Fruit fly (Drosophila melanogaster): ENCODE data around the gene GCS1.

Gene GCS1

dm6 chrX:11379139-11379538, 31.3 kb upstream of the GCS1 start (continued):
- TF ChIP-seq Jarid2 (GFP tag; optimal IDR thresholded peaks at IDR 0.05) (no peak), CG3407 (GFP tag; optimal IDR thresholded peaks at IDR 0.05) (no peak), CG7372 (GFP tag; IDR thresholded peaks at IDR 0.05) (peak; percentile 46; the same call in 1 of the 2 replicates), btn (GFP tag; optimal IDR thresholded peaks at IDR 0.05) (no peak), da (GFP tag; optimal IDR thresholded peaks at IDR 0.05) (no peak), CG11247 (GFP tag; IDR thresholded peaks at IDR 0.05) (no peak), tap (tag; optimal IDR thresholded peaks at IDR 0.05) (peak; percentile 57), ci (GFP tag; IDR thresholded peaks at IDR 0.05) (peak; percentile 73), CG10321 (GFP tag; IDR thresholded peaks at IDR 0.05) (peak; percentile 33; the same call in 1 of the 2 replicates), CG14710 (tag; optimal IDR thresholded peaks at IDR 0.05) (no peak), maf-S (GFP tag; optimal IDR thresholded peaks at IDR 0.05) (no peak), kay (GFP tag; optimal IDR thresholded peaks at IDR 0.05) (no peak), CG33213 (GFP tag; optimal IDR thresholded peaks at IDR 0.05) (no peak), peb (GFP tag; IDR thresholded peaks at IDR 0.05) (peak; percentile 19; the same call in 1 of the 2 replicates), CG13123 (GFP tag; optimal IDR thresholded peaks at IDR 0.05) (no peak), Pdp1 (GFP tag; optimal IDR thresholded peaks at IDR 0.05) (peak in 1 of 2 experiments; percentile 41), tup (GFP tag; optimal IDR thresholded peaks at IDR 0.05) (no peak), HmgD (GFP tag; optimal IDR thresholded peaks at IDR 0.05) (no peak), abd-A (tag; optimal IDR thresholded peaks at IDR 0.05) (no peak), phol (tag; optimal IDR thresholded peaks at IDR 0.05) (peak; percentile 24), vfl (GFP tag; optimal IDR thresholded peaks at IDR 0.05) (no peak), gcm2 (GFP tag; optimal IDR thresholded peaks at IDR 0.05) (no peak), Dfd (GFP tag; optimal IDR thresholded peaks at IDR 0.05) (no peak), CG6854 (GFP tag; optimal IDR thresholded peaks at IDR 0.05) (no peak), Dek (tag; optimal IDR thresholded peaks at IDR 0.05) (peak; percentile 7), CG7271 (tag; optimal IDR thresholded peaks at IDR 0.05) (no peak), mam (GFP tag; optimal IDR thresholded peaks at IDR 0.05) (peak; percentile 50), chinmo (GFP tag; IDR thresholded peaks at IDR 0.05; ENCODE audit: partially characterized antibody) (no peak), CG11696 (GFP tag; IDR thresholded peaks at IDR 0.05) (peak; percentile 71), nmo (GFP tag; optimal IDR thresholded peaks at IDR 0.05) (peak; percentile 37), insv (GFP tag; optimal IDR thresholded peaks at IDR 0.05) (no peak), Dll (GFP tag; IDR thresholded peaks at IDR 0.05; ENCODE audit: partially characterized antibody) (no peak), Dip3 (GFP tag; optimal IDR thresholded peaks at IDR 0.05) (no peak), CG12744 (GFP tag; optimal IDR thresholded peaks at IDR 0.05) (no peak), knrl (GFP tag; IDR thresholded peaks at IDR 0.05; ENCODE audit: partially characterized antibody) (no peak), Deaf1 (tag; optimal IDR thresholded peaks at IDR 0.05) (no peak), CG14860 (GFP tag; IDR thresholded peaks at IDR 0.05; ENCODE audit: partially characterized antibody) (no peak), CG31365 (tag; optimal IDR thresholded peaks at IDR 0.05) (no peak), CG17361 (GFP tag; IDR thresholded peaks at IDR 0.05) (0 out of 3 replicates have a peak, but pooled peaks have one; percentile 22), Dip2 (GFP tag; IDR thresholded peaks at IDR 0.05) (no peak), CG1602 (GFP tag; optimal IDR thresholded peaks at IDR 0.05) (no peak), nerfin-2 (GFP tag; IDR thresholded peaks at IDR 0.05; ENCODE audit: partially characterized antibody) (no peak), CG12391 (tag; optimal IDR thresholded peaks at IDR 0.05) (peak; percentile 40), ttk (GFP tag; IDR thresholded peaks at IDR 0.05) (peak; percentile 52; the same call in 1 of the 2 replicates), CG8388 (GFP tag; optimal IDR thresholded peaks at IDR 0.05) (peak; percentile 8), disco-r (GFP tag; optimal IDR thresholded peaks at IDR 0.05) (no peak), fd96Cb (tag; optimal IDR thresholded peaks at IDR 0.05) (peak; percentile 37), CG17186 (GFP tag; optimal IDR thresholded peaks at IDR 0.05) (no peak), CG14965 (GFP tag; optimal IDR thresholded peaks at IDR 0.05; ENCODE audit: borderline replicate concordance) (no peak), trem (tag; optimal IDR thresholded peaks at IDR 0.05) (no peak), tx (GFP tag; optimal IDR thresholded peaks at IDR 0.05) (no peak)
